Fruit fly (Drosophila melanogaster) whole organism, pupa: ENCODE measurements around the gene CG8097.

Source experiments
- CG10348 ChIP-seq: fragments of 200-800 bp; sonication (Bioruptor generic); IDR thresholded peaks from 2 replicates; pipeline ENCODE4 v1.3.6; 2022; ENCODE audit warnings: missing biosample characterization, missing genetic modification characterization
- CG12605 ChIP-seq: fragments of 200-800 bp; sonication (Bioruptor generic); IDR thresholded peaks from 2 replicates; pipeline ENCODE4 v1.3.6; 2022; ENCODE audit warnings: missing biosample characterization, missing genetic modification characterization
- CG13204 ChIP-seq: fragments of 200-800 bp; sonication (Bioruptor generic); optimal IDR thresholded peaks from 2 replicates; lab custom pipeline; 2018; ENCODE audit warnings: missing biosample characterization, mild to moderate bottlenecking, missing genetic modification characterization, moderate library complexity
- CG14655 ChIP-seq: fragments of 200-800 bp; sonication (Bioruptor generic); optimal IDR thresholded peaks from 3 replicates; lab custom pipeline; 2017; ENCODE audit warnings: mild to moderate bottlenecking, missing biosample characterization, missing genetic modification reagents, missing genetic modification characterization
- CG15710 ChIP-seq: fragments of 200-800 bp; sonication (Bioruptor generic); optimal IDR thresholded peaks from 2 replicates; lab custom pipeline; 2018; ENCODE audit warnings: missing biosample characterization, mild to moderate bottlenecking, missing genetic modification characterization, moderate library complexity
- CG17806 ChIP-seq: fragments of 200-800 bp; sonication (Bioruptor generic); optimal IDR thresholded peaks from 2 replicates; lab custom pipeline; 2018; ENCODE audit warnings: missing biosample characterization, mild to moderate bottlenecking, missing genetic modification characterization, moderate library complexity
- CG32121 ChIP-seq: fragments of 200-800 bp; sonication (Bioruptor generic); IDR thresholded peaks from 2 replicates; pipeline ENCODE4 v1.3.6; 2022; ENCODE audit warnings: missing biosample characterization, missing genetic modification characterization
- CG34367 ChIP-seq: fragments of 200-800 bp; sonication (Bioruptor generic); optimal IDR thresholded peaks from 2 replicates; lab custom pipeline; 2018; ENCODE audit warnings: missing biosample characterization, mild to moderate bottlenecking, missing genetic modification characterization
- CG4496 ChIP-seq: fragments of 200-800 bp; sonication (Bioruptor generic); IDR thresholded peaks from 3 replicates; pipeline ENCODE4 v1.3.6; 2022; ENCODE audit warnings: missing biosample characterization, missing genetic modification characterization
- CG8159 ChIP-seq: fragments of 200-800 bp; sonication (Bioruptor generic); optimal IDR thresholded peaks from 3 replicates; lab custom pipeline; 2018; ENCODE audit warnings: missing biosample characterization, mild to moderate bottlenecking, missing genetic modification characterization, moderate library complexity
- CG8301 ChIP-seq: fragments of 200-800 bp; sonication (Bioruptor generic); optimal IDR thresholded peaks from 2 replicates; lab custom pipeline; 2018; ENCODE audit warnings: missing biosample characterization, mild to moderate bottlenecking, missing genetic modification characterization
- CG9948 ChIP-seq: fragments of 200-800 bp; sonication (Bioruptor generic); optimal IDR thresholded peaks from 2 replicates; lab custom pipeline; 2018; ENCODE audit warnings: missing biosample characterization, mild to moderate bottlenecking, missing genetic modification characterization, moderate library complexity
- D1 ChIP-seq: fragments of 200-800 bp; sonication (Bioruptor generic); optimal IDR thresholded peaks from 2 replicates; lab custom pipeline; 2018; ENCODE audit warnings: missing biosample characterization, mild to moderate bottlenecking, missing genetic modification characterization, moderate library complexity
- EcR ChIP-seq: fragments of 200-800 bp; sonication (Bioruptor generic); optimal IDR thresholded peaks from 3 replicates; lab custom pipeline; 2019; ENCODE audit warnings: missing biosample characterization, missing genetic modification characterization, mild to moderate bottlenecking, moderate library complexity, missing genetic modification reagents
- Ets98B ChIP-seq: fragments of 200-800 bp; sonication (Bioruptor generic); IDR thresholded peaks from 2 replicates; pipeline ENCODE4 v1.3.6; 2022; ENCODE audit warnings: missing biosample characterization, missing genetic modification characterization
- Pif1A ChIP-seq: fragments of 200-800 bp; sonication (Bioruptor generic); optimal IDR thresholded peaks from 3 replicates; lab custom pipeline; 2016; ENCODE audit warnings: missing biosample characterization, missing genetic modification characterization
- Pif1B ChIP-seq: fragments of 200-800 bp; sonication (Bioruptor generic); optimal IDR thresholded peaks from 3 replicates; lab custom pipeline; 2016; ENCODE audit warnings: missing biosample characterization, missing genetic modification characterization
- Snoo ChIP-seq: fragments of 200-800 bp; sonication (Bioruptor generic); optimal IDR thresholded peaks from 3 replicates; lab custom pipeline; 2017; ENCODE audit warnings: missing biosample characterization, mild to moderate bottlenecking, missing genetic modification characterization, inconsistent platforms
- fd96Ca ChIP-seq: fragments of 200-800 bp; sonication (Bioruptor generic); IDR thresholded peaks from 3 replicates; pipeline ENCODE4 v1.3.6; 2022; ENCODE audit warnings: missing biosample characterization, missing genetic modification characterization
- gl ChIP-seq: fragments of 200-800 bp; sonication (Bioruptor generic); optimal IDR thresholded peaks from 2 replicates; lab custom pipeline; 2018; ENCODE audit warnings: missing biosample characterization, mild to moderate bottlenecking, missing genetic modification characterization
- rn ChIP-seq: fragments of 200-800 bp; sonication (Bioruptor generic); IDR thresholded peaks from 2 replicates; pipeline ENCODE4 v1.3.6; 2022; ENCODE audit warnings: missing biosample characterization, missing genetic modification characterization

The CG8097 gene

dm6 chrX:15618953-15619630, 36.1 kb downstream of the CG8097 start:
- TF ChIP-seq CG8301 = no peak
- TF ChIP-seq CG34367 = no peak
- peak; percentile 69; the same call in 2 of the 3 replicates for TF ChIP-seq CG4496 (GFP tag; lab: Robert Waterston, UW)
- TF ChIP-seq CG8159 (tag; lab: Kevin White, UChicago) = no peak
- no peak for TF ChIP-seq CG10348 (GFP tag; lab: Robert Waterston, UW)
- TF ChIP-seq CG15710 (tag; lab: Kevin White, UChicago) = no peak
- TF ChIP-seq Pif1B (GFP tag; lab: Kevin White, UChicago) = no peak
- TF ChIP-seq CG14655 (GFP tag; lab: Kevin White, UChicago) = peak; percentile 44
- peak; percentile 40; the same call in 1 of the 2 replicates for TF ChIP-seq CG32121
- peak; percentile 23 for TF ChIP-seq Snoo (tag; lab: Kevin White, UChicago)
- 0 out of 2 replicates have a peak, but pooled peaks have one; percentile 21 for TF ChIP-seq CG12605 (GFP tag; lab: Robert Waterston, UW)
- no peak for TF ChIP-seq CG17806 (tag; lab: Kevin White, UChicago)
- no peak for TF ChIP-seq Pif1A (GFP tag; lab: Kevin White, UChicago)
- TF ChIP-seq CG9948 (tag; lab: Kevin White, UChicago) = no peak
- no peak for TF ChIP-seq CG13204
- no peak for TF ChIP-seq rn (GFP tag; lab: Robert Waterston, UW)
- no peak for TF ChIP-seq gl (tag; lab: Kevin White, UChicago)
- no peak for TF ChIP-seq EcR (GFP tag; lab: Kevin White, UChicago)
- TF ChIP-seq D1 (tag; lab: Kevin White, UChicago) = no peak
- peak; percentile 67; the same call in 2 of the 3 replicates for TF ChIP-seq fd96Ca
- TF ChIP-seq Ets98B (GFP tag; lab: Robert Waterston, UW) = peak; percentile 49; the same call in 1 of the 2 replicates

- TF ChIP-seq CG4496 (GFP tag; lab: Robert Waterston, UW) (no peak), gl (tag; lab: Kevin White, UChicago) (no peak), fd96Ca (no peak), D1 (tag; lab: Kevin White, UChicago) (no peak), Pif1B (GFP tag; lab: Kevin White, UChicago) (no peak), CG15710 (tag; lab: Kevin White, UChicago) (no peak), CG8159 (tag; lab: Kevin White, UChicago) (no peak), Ets98B (GFP tag; lab: Robert Waterston, UW) (no peak), CG17806 (tag; lab: Kevin White, UChicago) (no peak), CG32121 (no peak), CG13204 (no peak), CG8301 (no peak)
- TF ChIP-seq, all 21 proteins: peak for 0
Measured at dm6 chrX:15619631-15619960, 36.6 kb downstream of the CG8097 start.

- TF ChIP-seq Snoo (tag; lab: Kevin White, UChicago) (no peak), CG10348 (GFP tag; lab: Robert Waterston, UW) (no peak), CG17806 (tag; lab: Kevin White, UChicago) (peak; percentile 6), CG12605 (GFP tag; lab: Robert Waterston, UW) (peak; percentile 75; the same call in 1 of the 2 replicates), Pif1B (GFP tag; lab: Kevin White, UChicago) (peak; percentile 3), CG8301 (peak; percentile 52), CG15710 (tag; lab: Kevin White, UChicago) (peak; percentile 35), CG34367 (peak; percentile 34), fd96Ca (peak; percentile 78), gl (tag; lab: Kevin White, UChicago) (peak; percentile 59), CG8159 (tag; lab: Kevin White, UChicago) (peak; percentile 33), CG9948 (tag; lab: Kevin White, UChicago) (no peak), D1 (tag; lab: Kevin White, UChicago) (no peak), CG32121 (peak; percentile 64), CG4496 (GFP tag; lab: Robert Waterston, UW) (peak; percentile 76), Ets98B (GFP tag; lab: Robert Waterston, UW) (peak; percentile 44), EcR (GFP tag; lab: Kevin White, UChicago) (no peak), rn (GFP tag; lab: Robert Waterston, UW) (no peak), CG13204 (peak; percentile 57), Pif1A (GFP tag; lab: Kevin White, UChicago) (peak; percentile 4), CG14655 (GFP tag; lab: Kevin White, UChicago) (peak; percentile 67)
Measured at dm6 chrX:15620439-15621227, 37.7 kb downstream of the CG8097 start.

- peak; percentile 83 for TF ChIP-seq Pif1B (GFP tag; lab: Kevin White, UChicago)
- peak; percentile 62; the same call in 1 of the 2 replicates for TF ChIP-seq rn (GFP tag; lab: Robert Waterston, UW)
- TF ChIP-seq fd96Ca = peak; percentile 90
- TF ChIP-seq CG8159 (tag; lab: Kevin White, UChicago) = peak; percentile 68
- peak; percentile 57 for TF ChIP-seq CG13204
- TF ChIP-seq Snoo (tag; lab: Kevin White, UChicago) = peak; percentile 74
- TF ChIP-seq D1 (tag; lab: Kevin White, UChicago) = no peak
- peak; percentile 53 for TF ChIP-seq gl (tag; lab: Kevin White, UChicago)
- peak; percentile 69 for TF ChIP-seq CG15710 (tag; lab: Kevin White, UChicago)
- peak; percentile 80 for TF ChIP-seq CG8301
- peak; percentile 90 for TF ChIP-seq CG12605 (GFP tag; lab: Robert Waterston, UW)
- peak; percentile 91 for TF ChIP-seq CG32121
- 0 out of 2 replicates have a peak, but pooled peaks have one; percentile 5 for TF ChIP-seq CG10348 (GFP tag; lab: Robert Waterston, UW)
- peak; percentile 95 for TF ChIP-seq CG4496 (GFP tag; lab: Robert Waterston, UW)
- peak; percentile 86 for TF ChIP-seq Pif1A (GFP tag; lab: Kevin White, UChicago)
- TF ChIP-seq CG14655 (GFP tag; lab: Kevin White, UChicago) = peak; percentile 82
- peak; percentile 90 for TF ChIP-seq Ets98B (GFP tag; lab: Robert Waterston, UW)
- TF ChIP-seq CG17806 (tag; lab: Kevin White, UChicago) = peak; percentile 62
- TF ChIP-seq EcR (GFP tag; lab: Kevin White, UChicago) = no peak
- peak; percentile 60 for TF ChIP-seq CG34367
- TF ChIP-seq CG9948 (tag; lab: Kevin White, UChicago) = peak; percentile 55
Measured at dm6 chrX:15622970-15623402, 40.0 kb downstream of the CG8097 start.
